Worm (Caenorhabditis elegans) whole organism, early embryonic: ENCODE data around the gene exc-13.
"Not testable (repeated sequence)": the region's sequence is repeated elsewhere in the genome, so short reads cannot be mapped to it uniquely, and the experiment has no call there.

Experiments
- F13C5.2 ChIP-seq: sonication (generic microtip); optimal IDR thresholded peaks from 2 replicates; lab custom pipeline; 2017; ENCODE audit warnings: mild to moderate bottlenecking, missing genetic modification characterization, inconsistent platforms, missing compliant biosample characterization
- aly-1 ChIP-seq: sonication (generic microtip); optimal IDR thresholded peaks from 2 replicates; lab custom pipeline; 2016; ENCODE audit warnings: missing genetic modification characterization, missing compliant biosample characterization
- ama-1 ChIP-seq: fragments of 150-350 bp; optimal IDR thresholded peaks from 2 replicates; lab custom pipeline; 2014
- hnd-1 ChIP-seq: sonication (generic microtip); optimal IDR thresholded peaks from 2 replicates; lab custom pipeline; 2016; ENCODE audit warnings: missing genetic modification characterization, missing compliant biosample characterization
- scrt-1 ChIP-seq: fragments of 200-800 bp; sonication (Bioruptor generic); IDR thresholded peaks from 2 replicates; pipeline ENCODE4 v1.3.6; 2022; ENCODE audit warnings: missing genetic modification characterization, missing compliant biosample characterization

- not testable (repeated sequence) for TF ChIP-seq aly-1 (tag; lab: Kevin White, UChicago); scrt-1 (GFP tag; lab: Robert Waterston, UW); hnd-1; ama-1; F13C5.2 (tag; lab: Kevin White, UChicago)
These were observed 19.6 kb upstream of the exc-13 start, which contains the start of gene nhr-147 for ce11 chrV:7345494-7345893.
